Fruit fly (Drosophila melanogaster) whole organism: Measurements from ENCODE around the gene CG7402.

Source experiments
- EcR ChIP-seq, 2 experiments: fragments of >200 bp; optimal IDR thresholded peaks; 2 replicates each; lab custom pipeline; 2017; ENCODE audit warnings: missing biosample characterization in 2 of 2, missing genetic modification characterization in 2 of 2, missing genetic modification reagents in 2 of 2
- pan ChIP-seq: fragments of >200 bp; optimal IDR thresholded peaks from 2 replicates; lab custom pipeline; 2017
- psq ChIP-seq: fragments of >200 bp; optimal IDR thresholded peaks from 2 replicates; lab custom pipeline; 2017

DNA sequence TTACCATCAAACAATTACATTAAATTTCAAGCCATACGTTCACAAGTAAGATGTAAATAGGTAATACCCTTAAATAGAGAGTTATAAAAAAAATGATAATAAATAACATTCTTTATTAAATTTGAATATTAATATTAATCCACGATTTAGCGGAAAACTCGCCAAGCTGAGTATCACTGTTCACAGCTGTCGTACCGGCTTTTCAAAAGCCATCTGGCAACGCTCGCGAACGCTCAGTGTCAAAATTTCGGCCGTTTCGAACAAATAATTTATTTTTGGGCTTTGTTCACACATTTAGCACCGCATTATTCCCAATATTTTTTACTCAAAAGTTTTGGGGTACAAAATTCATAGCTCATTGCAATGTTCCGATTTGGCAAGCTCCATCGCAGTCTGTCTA lies 38.0 kb upstream of the CG7402 start, which contains the start of gene TrpRS-m:
- no peak for TF ChIP-seq EcR (GFP tag; optimal IDR thresholded peaks at IDR 0.05; lab: Kevin White, UChicago)
- TF ChIP-seq psq (lab: Kevin White, UChicago) = no peak
- no peak for TF ChIP-seq pan (lab: Kevin White, UChicago)
